Fruit fly (Drosophila melanogaster) whole organism, prepupa: Measurements from ENCODE around the gene Ccdc114.

Experiments
- CG10631 ChIP-seq: fragments of 200-800 bp; sonication (Bioruptor generic); optimal IDR thresholded peaks from 2 replicates; lab custom pipeline; 2016; ENCODE audit warnings: missing biosample characterization, missing genetic modification characterization
- CG10669 ChIP-seq: fragments of 200-800 bp; sonication (Bioruptor generic); optimal IDR thresholded peaks from 3 replicates; lab custom pipeline; 2018; ENCODE audit warnings: missing biosample characterization, mild to moderate bottlenecking, missing genetic modification characterization, moderate library complexity
- CG11294 ChIP-seq: fragments of 200-800 bp; sonication (Bioruptor generic); IDR thresholded peaks from 2 replicates; pipeline ENCODE4 v1.3.6; 2022; ENCODE audit warnings: missing biosample characterization, missing genetic modification characterization
- CG11902 ChIP-seq: fragments of 200-800 bp; sonication (Bioruptor generic); optimal IDR thresholded peaks from 3 replicates; lab custom pipeline; 2016; ENCODE audit warnings: missing biosample characterization, missing genetic modification characterization
- CG15336 ChIP-seq: fragments of 200-800 bp; sonication (Bioruptor generic); IDR thresholded peaks from 2 replicates; pipeline ENCODE4 v1.3.6; 2022; ENCODE audit warnings: missing biosample characterization, missing genetic modification characterization
- CG1621 ChIP-seq: fragments of 200-800 bp; sonication (Bioruptor generic); optimal IDR thresholded peaks from 3 replicates; lab custom pipeline; 2018; ENCODE audit warnings: missing biosample characterization, mild to moderate bottlenecking, missing genetic modification characterization
- CG16779 ChIP-seq: fragments of 200-800 bp; sonication (Bioruptor generic); optimal IDR thresholded peaks from 3 replicates; lab custom pipeline; 2017; ENCODE audit warnings: missing biosample characterization, mild to moderate bottlenecking, missing genetic modification characterization
- CG31627 ChIP-seq: fragments of 200-800 bp; sonication (Bioruptor generic); optimal IDR thresholded peaks from 3 replicates; lab custom pipeline; 2016; ENCODE audit warnings: missing biosample characterization, missing genetic modification characterization
- CG34406 ChIP-seq: fragments of 200-800 bp; sonication (Bioruptor generic); optimal IDR thresholded peaks from 3 replicates; lab custom pipeline; 2016; ENCODE audit warnings: missing biosample characterization, missing genetic modification characterization
- CG3919 ChIP-seq: fragments of 200-800 bp; sonication (Bioruptor generic); optimal IDR thresholded peaks from 3 replicates; lab custom pipeline; 2016; ENCODE audit warnings: missing biosample characterization, missing genetic modification characterization
- CG6163 ChIP-seq: fragments of 200-800 bp; sonication (Bioruptor generic); IDR thresholded peaks from 3 replicates; pipeline ENCODE4 v1.3.6; 2022; ENCODE audit warnings: missing biosample characterization, missing genetic modification characterization
- CG6276 ChIP-seq: fragments of 200-800 bp; sonication (Bioruptor generic); optimal IDR thresholded peaks from 2 replicates; lab custom pipeline; 2017; ENCODE audit warnings: missing biosample characterization, mild to moderate bottlenecking, missing genetic modification characterization
- CG6792 ChIP-seq: fragments of 200-800 bp; sonication (Bioruptor generic); optimal IDR thresholded peaks from 3 replicates; lab custom pipeline; 2016; ENCODE audit warnings: missing biosample characterization, missing genetic modification characterization
- CG8119 ChIP-seq: fragments of 200-800 bp; sonication (Bioruptor generic); IDR thresholded peaks from 3 replicates; pipeline ENCODE4 v1.3.6; 2022; ENCODE audit warnings: missing biosample characterization, missing genetic modification characterization
- CG8319 ChIP-seq: fragments of 200-800 bp; sonication (Bioruptor generic); optimal IDR thresholded peaks from 3 replicates; lab custom pipeline; 2016; ENCODE audit warnings: missing biosample characterization, missing genetic modification characterization
- CG8632 ChIP-seq: fragments of 200-800 bp; sonication (Bioruptor generic); optimal IDR thresholded peaks from 3 replicates; lab custom pipeline; 2016; ENCODE audit warnings: missing biosample characterization, missing genetic modification characterization
- CG9139 ChIP-seq: fragments of 200-800 bp; sonication (Bioruptor generic); optimal IDR thresholded peaks from 3 replicates; lab custom pipeline; 2017; ENCODE audit warnings: missing biosample characterization, mild to moderate bottlenecking, missing genetic modification characterization
- Eip78C ChIP-seq: fragments of 200-800 bp; sonication (Bioruptor generic); peaks from one replicate; lab custom pipeline; 2016; ENCODE audit warnings: missing biosample characterization, missing genetic modification characterization
- Ets21C ChIP-seq: fragments of 200-800 bp; sonication (Bioruptor generic); optimal IDR thresholded peaks from 3 replicates; lab custom pipeline; 2016; ENCODE audit warnings: missing biosample characterization, missing genetic modification characterization
- Ets96B ChIP-seq: fragments of 200-800 bp; optimal IDR thresholded peaks from 2 replicates; lab custom pipeline; 2019; ENCODE audit warnings: missing biosample characterization, mild to moderate bottlenecking, missing genetic modification characterization, moderate library complexity
- Hr38 ChIP-seq: sonication (Bioruptor generic); optimal IDR thresholded peaks from 2 replicates; lab custom pipeline; 2016; ENCODE audit warnings: missing biosample characterization, missing genetic modification characterization
- Hr39 ChIP-seq: fragments of 200-800 bp; sonication (Bioruptor generic); optimal IDR thresholded peaks from 2 replicates; lab custom pipeline; 2016; ENCODE audit warnings: missing biosample characterization, missing genetic modification characterization
- Lpt ChIP-seq: fragments of 200-800 bp; sonication (Bioruptor generic); optimal IDR thresholded peaks from 3 replicates; lab custom pipeline; 2016; ENCODE audit warnings: missing biosample characterization, missing genetic modification characterization
- Met ChIP-seq: fragments of 200-800 bp; sonication (Bioruptor generic); optimal IDR thresholded peaks from 3 replicates; lab custom pipeline; 2016; ENCODE audit warnings: missing biosample characterization, missing genetic modification characterization
- OdsH ChIP-seq: fragments of 200-800 bp; sonication (Bioruptor generic); optimal IDR thresholded peaks from 3 replicates; lab custom pipeline; 2016; ENCODE audit warnings: missing biosample characterization, missing genetic modification characterization
- Smox ChIP-seq: fragments of 200-800 bp; sonication (Bioruptor generic); optimal IDR thresholded peaks from 3 replicates; lab custom pipeline; 2016; ENCODE audit warnings: missing biosample characterization, missing genetic modification characterization
- Sox15 ChIP-seq: fragments of 200-800 bp; sonication (Bioruptor generic); optimal IDR thresholded peaks from 3 replicates; lab custom pipeline; 2016; ENCODE audit warnings: missing biosample characterization, missing genetic modification characterization
- achi ChIP-seq: fragments of 200-800 bp; sonication (Bioruptor generic); optimal IDR thresholded peaks from 3 replicates; lab custom pipeline; 2016; ENCODE audit warnings: missing biosample characterization, missing genetic modification characterization
- cyc ChIP-seq: fragments of 200-800 bp; sonication (Bioruptor generic); optimal IDR thresholded peaks from 3 replicates; lab custom pipeline; 2016; ENCODE audit warnings: missing biosample characterization, missing genetic modification characterization
- eg ChIP-seq: fragments of 200-800 bp; sonication (Bioruptor generic); IDR thresholded peaks from 3 replicates; pipeline ENCODE4 v1.3.6; 2022; ENCODE audit warnings: missing biosample characterization, missing genetic modification characterization
- esn ChIP-seq: fragments of 200-800 bp; sonication (Bioruptor generic); optimal IDR thresholded peaks from 2 replicates; lab custom pipeline; 2016; ENCODE audit warnings: missing biosample characterization, mild to moderate bottlenecking, missing genetic modification characterization, moderate library complexity
- fkh ChIP-seq: fragments of 200-800 bp; sonication (Bioruptor generic); optimal IDR thresholded peaks from 3 replicates; lab custom pipeline; 2017; ENCODE audit warnings: missing biosample characterization, mild to moderate bottlenecking, missing genetic modification characterization, moderate library complexity
- net ChIP-seq: fragments of 200-800 bp; sonication (Bioruptor generic); optimal IDR thresholded peaks from 3 replicates; lab custom pipeline; 2016; ENCODE audit warnings: missing biosample characterization, missing genetic modification characterization
- pdm3 ChIP-seq: fragments of 200-800 bp; sonication (Bioruptor generic); optimal IDR thresholded peaks from 3 replicates; lab custom pipeline; 2016; ENCODE audit warnings: missing biosample characterization, missing genetic modification characterization
- salr ChIP-seq, 2 experiments: fragments of 200-800 bp; sonication (Bioruptor generic); optimal IDR thresholded peaks; 3 replicates each; lab custom pipeline; 2016 to 2018; ENCODE audit warnings: missing biosample characterization in 2 of 2, missing genetic modification characterization in 2 of 2, mild to moderate bottlenecking in 1 of 2
- ss ChIP-seq, 2 experiments: fragments of 200-800 bp; sonication (Bioruptor generic); optimal IDR thresholded peaks; 2 replicates in 1 of 2; 3 replicates in 1 of 2; lab custom pipeline; 2017 to 2018; ENCODE audit warnings: mild to moderate bottlenecking in 2 of 2, missing biosample characterization in 2 of 2, missing genetic modification characterization in 2 of 2, moderate library complexity in 1 of 2
- svp ChIP-seq: fragments of 200-800 bp; sonication (Bioruptor generic); peaks from one replicate; lab custom pipeline; 2016; ENCODE audit warnings: missing biosample characterization, missing genetic modification characterization

The Ccdc114 gene

dm6 chr3R:16600735-16601134 lies 23.8 kb downstream of the Ccdc114 start:
- TF ChIP-seq CG6792 (GFP tag; lab: Kevin White, UChicago) (no peak), Met (GFP tag; lab: Kevin White, UChicago) (no peak), OdsH (no peak), CG8632 (no peak), net (GFP tag; lab: Kevin White, UChicago) (no peak), pdm3 (GFP tag; lab: Kevin White, UChicago) (no peak), CG10631 (no peak), eg (GFP tag; lab: Robert Waterston, UW) (no peak), CG6276 (no peak), CG31627 (GFP tag; lab: Kevin White, UChicago) (no peak), Ets96B (tag; lab: Kevin White, UChicago) (no peak), ss (GFP tag; optimal IDR thresholded peaks at IDR 0.05; lab: Kevin White, UChicago) (no peak)

- TF ChIP-seq ss (GFP tag; optimal IDR thresholded peaks at IDR 0.05; lab: Kevin White, UChicago) (peak in 1 of 2 experiments; percentile 32), Hr38 (GFP tag; lab: Kevin White, UChicago) (no peak)
Measured at dm6 chr3R:16599647-16600046, 24.9 kb downstream of the Ccdc114 start.

- TF ChIP-seq Sox15, result no peak
- no peak for TF ChIP-seq Hr39 (GFP tag; lab: Kevin White, UChicago)
- TF ChIP-seq CG1621 (tag; lab: Kevin White, UChicago), result no peak
- TF ChIP-seq CG10631, result no peak
- no peak for TF ChIP-seq CG15336
- no peak for TF ChIP-seq cyc (GFP tag; lab: Kevin White, UChicago)
- TF ChIP-seq Ets21C (GFP tag; lab: Kevin White, UChicago), result no peak
- TF ChIP-seq Eip78C (GFP tag; lab: Kevin White, UChicago), result peak; percentile 32
Measured at dm6 chr3R:16594961-16595360, 29.6 kb downstream of the Ccdc114 start.

- TF ChIP-seq eg (GFP tag; lab: Robert Waterston, UW) (0 out of 3 replicates have a peak, but pooled peaks have one; percentile 9), CG6163 (GFP tag; lab: Robert Waterston, UW) (no peak), CG8319 (GFP tag; lab: Kevin White, UChicago) (no peak), Eip78C (GFP tag; lab: Kevin White, UChicago) (peak; percentile 42), CG15336 (no peak), CG8119 (GFP tag; lab: Robert Waterston, UW) (peak; percentile 43; the same call in 1 of the 3 replicates)
Measured at dm6 chr3R:16594056-16594858, 30.3 kb downstream of the Ccdc114 start, which contains the start of gene CG14892. TSS of gene CG14892 (plus strand) at chr3R:16594414.

dm6 chr3R:16591407-16591806 lies 33.1 kb downstream of the Ccdc114 start:
- TF ChIP-seq CG9139 (no peak), CG3919 (GFP tag; lab: Kevin White, UChicago) (peak; percentile 13)

- TF ChIP-seq svp (peak; percentile 19), CG11294 (GFP tag; lab: Robert Waterston, UW) (no peak)
Measured at dm6 chr3R:16583605-16584004, 40.9 kb downstream of the Ccdc114 start, which contains the start of gene Scp2. TSS of gene Scp2 (minus strand) at chr3R:16583663.

dm6 chr3R:16573483-16574145 lies 50.9 kb downstream of the Ccdc114 start, which contains the start of gene CG14903:
TSS of gene CG14903 (minus strand) at chr3R:16573752.
- peak; percentile 12 for TF ChIP-seq Ets21C (GFP tag; lab: Kevin White, UChicago)
- peak; percentile 71 for TF ChIP-seq svp
- peak; percentile 54 for TF ChIP-seq Eip78C (GFP tag; lab: Kevin White, UChicago)
- TF ChIP-seq Smox, result peak; percentile 8
- no peak for TF ChIP-seq CG1621 (tag; lab: Kevin White, UChicago)
- peak; percentile 35 for TF ChIP-seq Hr39 (GFP tag; lab: Kevin White, UChicago)
- TF ChIP-seq CG11902 (GFP tag; lab: Kevin White, UChicago), result peak; percentile 25
- peak; percentile 2 for TF ChIP-seq CG10631
- peak; percentile 42 for TF ChIP-seq cyc (GFP tag; lab: Kevin White, UChicago)
- TF ChIP-seq esn (GFP tag; lab: Kevin White, UChicago), result no peak
- TF ChIP-seq CG10669 (GFP tag; lab: Kevin White, UChicago), result no peak
- no peak for TF ChIP-seq Lpt (GFP tag; lab: Kevin White, UChicago)
- peak; percentile 50 for TF ChIP-seq CG31627 (GFP tag; lab: Kevin White, UChicago)
- TF ChIP-seq salr (GFP tag; optimal IDR thresholded peaks at IDR 0.05; lab: Kevin White, UChicago), result no peak
- TF ChIP-seq achi (GFP tag; lab: Kevin White, UChicago), result no peak
- TF ChIP-seq CG16779 (tag; lab: Kevin White, UChicago), result no peak
- peak; percentile 81 for TF ChIP-seq fkh (GFP tag; lab: Kevin White, UChicago)
- TF ChIP-seq pdm3 (GFP tag; lab: Kevin White, UChicago), result peak; percentile 13
- TF ChIP-seq CG34406 (GFP tag; lab: Kevin White, UChicago), result no peak
